Fruit fly (Drosophila melanogaster) whole organism, prepupa: ENCODE measurements around the gene CG11586.

ENCODE experiments used
- CG34406 ChIP-seq: fragments of 200-800 bp; sonication (Bioruptor generic); optimal IDR thresholded peaks from 3 replicates; lab custom pipeline; 2016; ENCODE audit warnings: missing biosample characterization, missing genetic modification characterization
- CG6854 ChIP-seq: fragments of 200-800 bp; sonication (Bioruptor generic); optimal IDR thresholded peaks from 2 replicates; lab custom pipeline; 2017; ENCODE audit warnings: missing biosample characterization, mild to moderate bottlenecking, missing genetic modification characterization
- Hr38 ChIP-seq: sonication (Bioruptor generic); optimal IDR thresholded peaks from 2 replicates; lab custom pipeline; 2016; ENCODE audit warnings: missing biosample characterization, missing genetic modification characterization

dm6 chr3L:4304244-4304959, 42.1 kb upstream of the CG11586 start:
- TF ChIP-seq Hr38 (GFP tag; lab: Kevin White, UChicago), result peak; percentile 48
- TF ChIP-seq CG6854 (GFP tag; lab: Kevin White, UChicago), result peak; percentile 92
- TF ChIP-seq CG34406 (GFP tag; lab: Kevin White, UChicago), result peak; percentile 83
